Fruit fly (Drosophila melanogaster) S2 (cell line): ENCODE results near the gene CG34328.
A peak's percentile ranks its signal among the peaks of the same experiment; 100 is the strongest.

Source experiments
- CG8478 ChIP-seq: fragments of >200 bp; optimal IDR thresholded peaks from 2 replicates; lab custom pipeline; 2018
- CTCF ChIP-seq, 2 experiments: fragments of >200 bp; optimal IDR thresholded peaks; 2 replicates each; lab custom pipeline; 2018

DNA sequence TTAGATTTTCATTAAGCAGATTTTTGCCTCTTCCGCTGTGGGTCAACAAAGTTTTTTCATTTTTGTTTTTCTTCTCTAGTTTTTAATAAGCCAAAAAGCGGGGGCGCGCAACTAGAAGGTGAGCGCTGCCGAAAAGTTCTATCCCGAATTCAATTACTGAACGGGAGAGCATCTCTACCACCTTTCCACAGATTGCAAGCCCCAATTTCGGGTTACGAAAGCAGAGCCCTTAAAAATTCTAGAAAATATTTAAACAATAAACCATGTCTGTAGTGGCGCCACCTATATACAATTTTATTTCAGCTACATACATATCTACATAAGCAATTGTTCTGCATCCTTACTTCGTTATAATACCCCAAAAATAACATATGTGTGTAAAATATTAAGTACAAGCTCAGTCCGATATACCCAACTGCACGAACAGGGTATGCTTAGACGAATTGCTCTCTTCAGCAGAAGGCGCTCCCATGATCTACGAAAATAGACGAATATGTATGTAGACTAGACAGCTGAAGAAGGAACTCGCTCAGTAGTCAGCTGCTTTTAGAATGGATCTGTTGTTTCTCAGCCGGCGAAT is 41.4 kb downstream of the CG34328 start, which contains the start of gene CG6106:
- TF ChIP-seq CTCF (optimal IDR thresholded peaks at IDR 0.05; lab: Kevin White, UChicago) (peak in 1 of 2 experiments; percentile 6), CG8478 (lab: Kevin White, UChicago) (no peak)
